Worm (Caenorhabditis elegans) whole organism, early embryonic: ENCODE results near the gene vrk-1.
A peak's percentile ranks its signal among the peaks of the same experiment; 100 is the strongest.

ENCODE experiments used
- B0310.2 ChIP-seq: sonication (generic microtip); optimal IDR thresholded peaks from 2 replicates; lab custom pipeline; 2016; ENCODE audit warnings: mild to moderate bottlenecking, missing genetic modification characterization, missing compliant biosample characterization
- F13C5.2 ChIP-seq: sonication (generic microtip); optimal IDR thresholded peaks from 2 replicates; lab custom pipeline; 2017; ENCODE audit warnings: mild to moderate bottlenecking, missing genetic modification characterization, inconsistent platforms, missing compliant biosample characterization
- aly-1 ChIP-seq: sonication (generic microtip); optimal IDR thresholded peaks from 2 replicates; lab custom pipeline; 2016; ENCODE audit warnings: missing genetic modification characterization, missing compliant biosample characterization
- ama-1 ChIP-seq: fragments of 150-350 bp; optimal IDR thresholded peaks from 2 replicates; lab custom pipeline; 2014
- ceh-13 ChIP-seq: fragments of 200-800 bp; sonication (Bioruptor generic); optimal IDR thresholded peaks from 2 replicates; lab custom pipeline; 2018; ENCODE audit warnings: mild to moderate bottlenecking, missing genetic modification characterization, missing compliant biosample characterization
- ceh-36 ChIP-seq: sonication (generic microtip); optimal IDR thresholded peaks from 2 replicates; lab custom pipeline; 2016; ENCODE audit warnings: missing genetic modification characterization, inconsistent platforms, missing compliant biosample characterization
- ets-7 ChIP-seq: sonication (generic microtip); optimal IDR thresholded peaks from 2 replicates; lab custom pipeline; 2016; ENCODE audit warnings: missing genotype, missing genetic modification characterization, missing compliant biosample characterization
- flt-1 ChIP-seq: fragments of 200-800 bp; sonication (Bioruptor generic); IDR thresholded peaks from 2 replicates; pipeline ENCODE4 v1.3.6; 2022; ENCODE audit warnings: missing genetic modification characterization, missing compliant biosample characterization
- hmbx-1 ChIP-seq: sonication (generic microtip); optimal IDR thresholded peaks from 2 replicates; lab custom pipeline; 2016; ENCODE audit warnings: mild to moderate bottlenecking, missing genetic modification characterization, missing compliant biosample characterization
- hmg-4 ChIP-seq: fragments of 200-800 bp; sonication (Bioruptor generic); optimal IDR thresholded peaks from 2 replicates; lab custom pipeline; 2018; ENCODE audit warnings: mild to moderate bottlenecking, missing genetic modification characterization, missing compliant biosample characterization
- hnd-1 ChIP-seq: sonication (generic microtip); optimal IDR thresholded peaks from 2 replicates; lab custom pipeline; 2016; ENCODE audit warnings: missing genetic modification characterization, missing compliant biosample characterization
- pes-1 ChIP-seq: fragments of 200-800 bp; sonication (Bioruptor generic); IDR thresholded peaks from 2 replicates; pipeline ENCODE4 v1.3.6; 2022; ENCODE audit warnings: missing genetic modification reagents, missing genetic modification characterization, missing compliant biosample characterization
- scrt-1 ChIP-seq: fragments of 200-800 bp; sonication (Bioruptor generic); IDR thresholded peaks from 2 replicates; pipeline ENCODE4 v1.3.6; 2022; ENCODE audit warnings: missing genetic modification characterization, missing compliant biosample characterization
- sea-1 ChIP-seq: fragments of 200-800 bp; sonication (Bioruptor generic); conservative IDR thresholded peaks from 2 replicates; pipeline ENCODE4 v1.3.6; 2022; ENCODE audit warnings: missing genetic modification characterization, missing compliant biosample characterization
- tbx-11 ChIP-seq: fragments of 200-800 bp; sonication (Bioruptor generic); IDR thresholded peaks from 2 replicates; pipeline ENCODE4 v1.3.6; 2022; ENCODE audit warnings: missing genetic modification characterization, missing compliant biosample characterization
- tbx-37 ChIP-seq: fragments of 200-800 bp; sonication (Bioruptor generic); conservative IDR thresholded peaks from 2 replicates; pipeline ENCODE4 v1.3.6; 2022; ENCODE audit warnings: missing genetic modification reagents, missing genetic modification characterization, missing compliant biosample characterization
- tra-4 ChIP-seq: sonication (generic microtip); optimal IDR thresholded peaks from 2 replicates; lab custom pipeline; 2017; ENCODE audit warnings: missing genetic modification characterization, missing compliant biosample characterization

The vrk-1 gene

ce11 chrII:5917010-5917472 lies 4.7 kb upstream of the vrk-1 start, which contains the start of gene frh-1:
Gene frh-1 (plus strand): TSS chrII:5917422.
- TF ChIP-seq ets-7 (tag; lab: Kevin White, UChicago): no peak
- no peak for TF ChIP-seq flt-1 (GFP tag; lab: Robert Waterston, UW)
- no peak for TF ChIP-seq ceh-36
- TF ChIP-seq ceh-13 (GFP tag; lab: Kevin White, UChicago): no peak
- no peak for TF ChIP-seq tbx-11 (GFP tag; lab: Robert Waterston, UW)
- TF ChIP-seq hmg-4: no peak
- no peak for TF ChIP-seq scrt-1
- TF ChIP-seq aly-1 (tag; lab: Kevin White, UChicago): no peak

ce11 chrII:5918149-5918697 lies 3.5 kb upstream of the vrk-1 start, which contains the start of gene ptp-2:
Gene ptp-2 (plus strand): TSS chrII:5918647.
- TF ChIP-seq sea-1 (GFP tag; lab: Robert Waterston, UW): no peak
- no peak for TF ChIP-seq scrt-1
- TF ChIP-seq tbx-11 (GFP tag; lab: Robert Waterston, UW): no peak
- no peak for TF ChIP-seq hmbx-1 (tag; lab: Kevin White, UChicago)
- no peak for TF ChIP-seq tra-4
- no peak for TF ChIP-seq ceh-36
- no peak for TF ChIP-seq ceh-13 (GFP tag; lab: Kevin White, UChicago)
- no peak for TF ChIP-seq ets-7 (tag; lab: Kevin White, UChicago)
- TF ChIP-seq hnd-1 (tag; lab: Kevin White, UChicago): no peak
- no peak for TF ChIP-seq hmg-4
- TF ChIP-seq ama-1 (lab: Kevin White, UChicago): no peak
- no peak for TF ChIP-seq aly-1 (tag; lab: Kevin White, UChicago)

- no peak for TF ChIP-seq ets-7 (tag; lab: Kevin White, UChicago)
- TF ChIP-seq scrt-1: no peak
- no peak for TF ChIP-seq ceh-36
- no peak for TF ChIP-seq tbx-37 (GFP tag; lab: Robert Waterston, UW)
Observed at ce11 chrII:5928502-5928901, 6.7 kb downstream of the vrk-1 start, which contains the start of gene egl-44. Gene egl-44 (plus strand): TSS chrII:5928802.

ce11 chrII:5930095-5930653 lies 8.4 kb downstream of the vrk-1 start:
- TF ChIP-seq tbx-37 (GFP tag; lab: Robert Waterston, UW): no peak
- no peak for TF ChIP-seq ceh-36
- TF ChIP-seq ama-1 (lab: Kevin White, UChicago): no peak
- no peak for TF ChIP-seq ceh-13 (GFP tag; lab: Kevin White, UChicago)
- TF ChIP-seq pes-1 (GFP tag; lab: Robert Waterston, UW): no peak
- TF ChIP-seq B0310.2 (tag; lab: Kevin White, UChicago): no peak
- no peak for TF ChIP-seq ets-7 (tag; lab: Kevin White, UChicago)
- TF ChIP-seq aly-1 (tag; lab: Kevin White, UChicago): no peak
- no peak for TF ChIP-seq F13C5.2 (tag; lab: Kevin White, UChicago)
- no peak for TF ChIP-seq tbx-11 (GFP tag; lab: Robert Waterston, UW)
- TF ChIP-seq hnd-1 (tag; lab: Kevin White, UChicago): no peak
- no peak for TF ChIP-seq tra-4
- TF ChIP-seq hmg-4: no peak
- no peak for TF ChIP-seq sea-1 (GFP tag; lab: Robert Waterston, UW)
- TF ChIP-seq flt-1 (GFP tag; lab: Robert Waterston, UW): no peak

- TF ChIP-seq hnd-1 (tag; lab: Kevin White, UChicago): no peak
- no peak for TF ChIP-seq pes-1 (GFP tag; lab: Robert Waterston, UW)
- no peak for TF ChIP-seq tra-4
- TF ChIP-seq ceh-13 (GFP tag; lab: Kevin White, UChicago): no peak
Observed at ce11 chrII:5931109-5931508, 9.3 kb downstream of the vrk-1 start.

ce11 chrII:5931904-5932764 lies 10.4 kb downstream of the vrk-1 start:
- TF ChIP-seq hnd-1 (tag; lab: Kevin White, UChicago) (no peak), ceh-36 (no peak), B0310.2 (tag; lab: Kevin White, UChicago) (no peak), sea-1 (GFP tag; lab: Robert Waterston, UW) (no peak), ets-7 (tag; lab: Kevin White, UChicago) (no peak), tbx-37 (GFP tag; lab: Robert Waterston, UW) (no peak), ceh-13 (GFP tag; lab: Kevin White, UChicago) (no peak), hmbx-1 (tag; lab: Kevin White, UChicago) (no peak), ama-1 (lab: Kevin White, UChicago) (no peak), tra-4 (no peak), flt-1 (GFP tag; lab: Robert Waterston, UW) (no peak), F13C5.2 (tag; lab: Kevin White, UChicago) (no peak)

- TF ChIP-seq hmg-4 (peak; percentile 50), ets-7 (tag; lab: Kevin White, UChicago) (no peak), ceh-36 (peak; percentile 24), F13C5.2 (tag; lab: Kevin White, UChicago) (no peak)
Observed at ce11 chrII:5933133-5933532, 11.4 kb downstream of the vrk-1 start.
